Worm (Caenorhabditis elegans): ENCODE results near the gene T11G6.4.

The T11G6.4 gene

DNA sequence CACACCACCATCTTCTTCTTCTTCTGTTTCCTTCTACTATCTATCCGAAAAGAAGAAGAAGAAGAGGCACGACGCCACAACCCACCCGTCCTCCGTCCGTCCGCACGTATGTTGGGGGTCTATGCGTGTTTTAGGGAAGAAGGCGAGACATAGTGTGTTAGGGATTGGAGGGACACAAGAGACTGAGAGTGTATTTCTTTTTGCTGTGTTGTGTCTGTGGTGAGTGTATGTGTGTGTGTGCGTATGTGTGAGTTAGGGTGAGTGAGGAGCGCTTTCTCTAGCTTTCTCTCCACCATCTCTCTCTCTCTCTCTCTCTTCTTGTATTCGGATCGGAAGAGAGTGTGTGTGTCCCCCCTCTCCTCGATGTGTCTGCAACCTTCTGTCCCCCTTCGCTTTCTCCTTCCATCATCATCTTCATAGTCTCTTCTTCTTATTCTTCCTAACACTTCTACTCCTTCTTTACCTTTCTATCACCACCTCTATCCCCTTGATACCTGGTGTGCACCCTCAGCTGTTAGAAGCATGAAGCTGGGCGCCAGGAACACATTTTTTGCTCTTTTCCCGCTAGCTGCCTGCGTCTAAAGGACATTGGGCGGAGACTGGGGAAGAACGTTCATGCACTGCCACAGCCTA lies 29.9 kb downstream of the T11G6.4 start (continued):
- TF ChIP-seq dpl-1 (GFP tag; optimal IDR thresholded peaks at IDR 0.05) (no peak), nhr-90 (tag; optimal IDR thresholded peaks at IDR 0.05) (no peak), snpc-4 (GFP tag; optimal IDR thresholded peaks at IDR 0.05) (peak; percentile 19), snpc-4 (tag; optimal IDR thresholded peaks at IDR 0.05) (peak in 3 of 4 experiments; percentile 38 to 47 (median 42)), unc-62 (GFP tag; optimal IDR thresholded peaks at IDR 0.05) (peak; percentile 52), cebp-1 (GFP tag; IDR thresholded peaks at IDR 0.05) (peak; percentile 45), cebp-1 (tag; optimal IDR thresholded peaks at IDR 0.05) (peak; percentile 73), Y53F4B.3 (GFP tag; IDR thresholded peaks at IDR 0.05) (no peak), hmg-1.2 (GFP tag; IDR thresholded peaks at IDR 0.05) (peak; percentile 72), pbrm-1 (GFP tag; IDR thresholded peaks at IDR 0.05) (peak; percentile 56), hlh-12 (tag; optimal IDR thresholded peaks at IDR 0.05) (no peak), attf-3 (GFP tag; conservative IDR thresholded peaks at IDR 0.05) (no peak), sptf-2 (GFP tag; optimal IDR thresholded peaks at IDR 0.05) (no peak), rpc-1 (optimal IDR thresholded peaks at IDR 0.05) (no peak), rpc-1 (tag; optimal IDR thresholded peaks at IDR 0.05) (no peak), ZK185.1 (tag; optimal IDR thresholded peaks at IDR 0.05; ENCODE audit: poor library complexity, severe bottlenecking) (peak; percentile 60), atf-7 (tag; optimal IDR thresholded peaks at IDR 0.05) (no peak), nfyb-1 (GFP tag; IDR thresholded peaks at IDR 0.05) (peak; percentile 60; the same call in 1 of the 2 replicates), ekl-4 (GFP tag; IDR thresholded peaks at IDR 0.05) (no peak), madf-10 (tag; optimal IDR thresholded peaks at IDR 0.05) (peak; percentile 38), B0261.1 (tag; optimal IDR thresholded peaks at IDR 0.05) (no peak), die-1 (tag; optimal IDR thresholded peaks at IDR 0.05) (peak; percentile 67), nhr-80 (tag; optimal IDR thresholded peaks at IDR 0.05) (peak; percentile 87), D2030.7 (GFP tag; IDR thresholded peaks at IDR 0.05) (no peak), repo-1 (tag; optimal IDR thresholded peaks at IDR 0.05) (peak; percentile 9), lsl-1 (GFP tag; optimal IDR thresholded peaks at IDR 0.05) (no peak), gei-17 (GFP tag; optimal IDR thresholded peaks at IDR 0.05) (peak; percentile 44), let-526 (GFP tag; IDR thresholded peaks at IDR 0.05) (no peak), B0019.2 (GFP tag; conservative IDR thresholded peaks at IDR 0.05) (0 out of 2 replicates have a peak, but pooled peaks have one; percentile 34), egl-18 (GFP tag; IDR thresholded peaks at IDR 0.05) (no peak), K12H6.12 (tag; optimal IDR thresholded peaks at IDR 0.05) (peak; percentile 85), T26A5.8 (tag; optimal IDR thresholded peaks at IDR 0.05) (no peak), F39B2.1 (GFP tag; IDR thresholded peaks at IDR 0.05) (no peak), akir-1 (GFP tag; optimal IDR thresholded peaks at IDR 0.05) (no peak), madf-6 (GFP tag; IDR thresholded peaks at IDR 0.05) (no peak), somi-1 (GFP tag; optimal IDR thresholded peaks at IDR 0.05) (peak; percentile 60), aptf-2 (GFP tag; conservative IDR thresholded peaks at IDR 0.05) (0 out of 2 replicates have a peak, but pooled peaks have one; percentile 10), chd-7 (tag; optimal IDR thresholded peaks at IDR 0.05) (peak; percentile 70), mxl-1 (tag; optimal IDR thresholded peaks at IDR 0.05) (no peak), tbp1 (GFP tag; optimal IDR thresholded peaks at IDR 0.05) (peak; percentile 37), ceh-100 (GFP tag; IDR thresholded peaks at IDR 0.05) (no peak), F23B12.7 (tag; optimal IDR thresholded peaks at IDR 0.05; ENCODE audit: insufficient read depth) (peak; percentile 28), attf-5 (GFP tag; optimal IDR thresholded peaks at IDR 0.05) (peak; percentile 78), egl-44 (GFP tag; IDR thresholded peaks at IDR 0.05) (no peak), ceh-79 (tag; optimal IDR thresholded peaks at IDR 0.05) (no peak)
